Worm (Caenorhabditis elegans) whole organism, L4 larva: ENCODE measurements around the gene C26E6.1.

Source experiments
- fos-1 ChIP-seq: fragments of 150-350 bp; optimal IDR thresholded peaks from 2 replicates; lab custom pipeline; 2014; ENCODE audit warnings: missing biosample characterization, missing genetic modification characterization
- nhr-237 ChIP-seq: sonication (generic microtip); optimal IDR thresholded peaks from 2 replicates; lab custom pipeline; 2017; ENCODE audit warnings: missing biosample characterization, missing genetic modification characterization

- TF ChIP-seq fos-1 (tag; lab: Kevin White, UChicago) = no peak
- TF ChIP-seq nhr-237 (tag; lab: Kevin White, UChicago) = no peak
These were observed 27.3 kb downstream of the C26E6.1 start for ce11 chrIII:4983961-4984360.
